Worm (Caenorhabditis elegans) whole organism, L3 larva: ENCODE results near the gene cyp-25A3.

Source experiments
- R02D3.7 ChIP-seq: fragments of 150-350 bp; optimal IDR thresholded peaks from 2 replicates; lab custom pipeline; 2014; ENCODE audit warnings: missing biosample characterization, missing genetic modification characterization
- ZK546.5 ChIP-seq: sonication (generic microtip); optimal IDR thresholded peaks from 2 replicates; lab custom pipeline; 2017; ENCODE audit warnings: missing biosample characterization, missing genetic modification characterization
- aly-2 ChIP-seq: fragments of 150-350 bp; optimal IDR thresholded peaks from 2 replicates; lab custom pipeline; 2014; ENCODE audit warnings: missing biosample characterization, missing genetic modification characterization
- ama-1 ChIP-seq: fragments of 150-350 bp; optimal IDR thresholded peaks from 2 replicates; lab custom pipeline; 2018
- ceh-16 ChIP-seq: sonication (generic microtip); optimal IDR thresholded peaks from 2 replicates; lab custom pipeline; 2017; ENCODE audit warnings: missing biosample characterization, missing genetic modification characterization
- ceh-28 ChIP-seq: fragments of 150-350 bp; optimal IDR thresholded peaks from 2 replicates; lab custom pipeline; 2014; ENCODE audit warnings: missing biosample characterization, missing genetic modification reagents, missing genetic modification characterization
- ceh-82 ChIP-seq: fragments of 150-350 bp; optimal IDR thresholded peaks from 2 replicates; lab custom pipeline; 2014; ENCODE audit warnings: missing biosample characterization, missing genetic modification characterization
- ceh-9 ChIP-seq: sonication (generic microtip); optimal IDR thresholded peaks from 2 replicates; lab custom pipeline; 2018; ENCODE audit warnings: missing biosample characterization, missing genetic modification characterization
- daf-12 ChIP-seq: fragments of 150-350 bp; optimal IDR thresholded peaks from 2 replicates; lab custom pipeline; 2014; ENCODE audit warnings: missing biosample characterization, missing genetic modification reagents, missing genetic modification characterization
- egl-27 ChIP-seq: sonication (generic microtip); optimal IDR thresholded peaks from 4 replicates; lab custom pipeline; 2017; ENCODE audit warnings: missing biosample characterization, missing genetic modification reagents, missing genetic modification characterization
- egl-5 ChIP-seq: fragments of 150-350 bp; optimal IDR thresholded peaks from 2 replicates; lab custom pipeline; 2017; ENCODE audit warnings: missing biosample characterization, missing genetic modification reagents, missing genetic modification characterization, inconsistent platforms
- elt-1 ChIP-seq: fragments of 150-350 bp; optimal IDR thresholded peaks from 2 replicates; lab custom pipeline; 2014; ENCODE audit warnings: missing biosample characterization, missing genetic modification characterization
- elt-2 ChIP-seq: sonication (generic microtip); optimal IDR thresholded peaks from 2 replicates; lab custom pipeline; 2016; ENCODE audit warnings: missing genetic modification reagents, mild to moderate bottlenecking, missing genetic modification characterization, missing compliant biosample characterization
- elt-3 ChIP-seq, 3 experiments: fragments of 150-350 bp in 1 of 3; sonication (generic microtip) in 2 of 3; optimal IDR thresholded peaks; 2 replicates in 2 of 3; 4 replicates in 1 of 3; lab custom pipeline; 2014 to 2017; ENCODE audit warnings: missing biosample characterization in 3 of 3, missing genetic modification characterization in 3 of 3
- eor-1 ChIP-seq, 2 experiments: fragments of 150-350 bp; optimal IDR thresholded peaks; 2 replicates each; lab custom pipeline; 2014 to 2018; ENCODE audit warnings: missing biosample characterization in 2 of 2, missing genetic modification characterization in 2 of 2
- fkh-10 ChIP-seq: sonication (generic microtip); optimal IDR thresholded peaks from 2 replicates; lab custom pipeline; 2017; ENCODE audit warnings: missing biosample characterization, missing genetic modification reagents, missing genetic modification characterization
- fkh-2 ChIP-seq: fragments of 150-350 bp; optimal IDR thresholded peaks from 2 replicates; lab custom pipeline; 2014; ENCODE audit warnings: missing biosample characterization, missing genetic modification reagents, missing genetic modification characterization
- fos-1 ChIP-seq: fragments of 150-350 bp; optimal IDR thresholded peaks from 2 replicates; lab custom pipeline; 2014; ENCODE audit warnings: missing biosample characterization, missing genetic modification characterization
- hmg-11 ChIP-seq: sonication (generic microtip); optimal IDR thresholded peaks from 2 replicates; lab custom pipeline; 2016; ENCODE audit warnings: missing genetic modification characterization, missing compliant biosample characterization
- jun-1 ChIP-seq: fragments of 150-350 bp; optimal IDR thresholded peaks from 2 replicates; lab custom pipeline; 2014; ENCODE audit warnings: missing biosample characterization, missing genetic modification reagents, missing genetic modification characterization
- lin-39 ChIP-seq: fragments of 150-350 bp; optimal IDR thresholded peaks from 2 replicates; lab custom pipeline; 2018; ENCODE audit warnings: missing biosample characterization, missing genetic modification reagents, missing genetic modification characterization
- lsy-12 ChIP-seq: sonication (generic microtip); optimal IDR thresholded peaks from 2 replicates; lab custom pipeline; 2016; ENCODE audit warnings: mild to moderate bottlenecking, missing genetic modification characterization, missing compliant biosample characterization
- mdl-1 ChIP-seq: fragments of 150-350 bp; optimal IDR thresholded peaks from 2 replicates; lab custom pipeline; 2014; ENCODE audit warnings: missing biosample characterization, missing genetic modification characterization
- nfya-1 ChIP-seq: sonication (generic microtip); optimal IDR thresholded peaks from 2 replicates; lab custom pipeline; 2017; ENCODE audit warnings: missing genetic modification characterization, mild to moderate bottlenecking, missing compliant biosample characterization, antibody characterized with exemption, moderate library complexity; ENCODE audit not compliant: insufficient read depth
- nhr-11 ChIP-seq: fragments of 150-350 bp; optimal IDR thresholded peaks from 2 replicates; lab custom pipeline; 2014; ENCODE audit warnings: missing biosample characterization, missing genetic modification characterization
- nhr-23 ChIP-seq: fragments of 150-350 bp; optimal IDR thresholded peaks from 2 replicates; lab custom pipeline; 2014; ENCODE audit warnings: missing biosample characterization, missing genetic modification reagents, missing genetic modification characterization
- nhr-25 ChIP-seq: sonication (generic microtip); optimal IDR thresholded peaks from 2 replicates; lab custom pipeline; 2017; ENCODE audit warnings: missing biosample characterization, missing genetic modification characterization
- nhr-28 ChIP-seq: fragments of 150-350 bp; optimal IDR thresholded peaks from 2 replicates; lab custom pipeline; 2014; ENCODE audit warnings: missing biosample characterization, missing genetic modification characterization
- nhr-43 ChIP-seq: sonication (generic microtip); optimal IDR thresholded peaks from 2 replicates; lab custom pipeline; 2016; ENCODE audit warnings: mild to moderate bottlenecking, missing genetic modification characterization, missing compliant biosample characterization; ENCODE audit not compliant: poor library complexity, severe bottlenecking
- nhr-67 ChIP-seq: fragments of 150-350 bp; optimal IDR thresholded peaks from 2 replicates; lab custom pipeline; 2014; ENCODE audit warnings: missing biosample characterization, missing genetic modification characterization
- nhr-76 ChIP-seq: fragments of 150-350 bp; sonication (generic microtip); optimal IDR thresholded peaks from 5 replicates; lab custom pipeline; 2014; ENCODE audit warnings: missing biosample characterization, missing genetic modification characterization
- nhr-77 ChIP-seq: fragments of 150-350 bp; optimal IDR thresholded peaks from 2 replicates; lab custom pipeline; 2014; ENCODE audit warnings: missing biosample characterization, missing genetic modification characterization
- pha-4 ChIP-seq: fragments of 150-350 bp; optimal IDR thresholded peaks from 2 replicates; lab custom pipeline; 2014; ENCODE audit warnings: missing biosample characterization, missing genetic modification reagents, missing genetic modification characterization
- sea-2 ChIP-seq: fragments of 150-350 bp; sonication (generic microtip); optimal IDR thresholded peaks from 4 replicates; lab custom pipeline; 2014; ENCODE audit warnings: missing biosample characterization, missing genetic modification reagents, missing genetic modification characterization
- skn-1 ChIP-seq: fragments of 150-350 bp; optimal IDR thresholded peaks from 2 replicates; lab custom pipeline; 2014; ENCODE audit warnings: missing biosample characterization, missing genetic modification characterization
- snpc-4 ChIP-seq: fragments of 150-350 bp; optimal IDR thresholded peaks from 2 replicates; lab custom pipeline; 2014; ENCODE audit warnings: missing biosample characterization, missing genetic modification characterization
- tbx-2 ChIP-seq: sonication (generic microtip); optimal IDR thresholded peaks from 2 replicates; lab custom pipeline; 2016; ENCODE audit warnings: mild to moderate bottlenecking, missing genetic modification characterization, missing compliant biosample characterization
- unc-39 ChIP-seq: sonication (generic microtip); optimal IDR thresholded peaks from 4 replicates; lab custom pipeline; 2017; ENCODE audit warnings: missing biosample characterization, missing genetic modification characterization
- unc-62 ChIP-seq: fragments of 150-350 bp; sonication (generic microtip); optimal IDR thresholded peaks from 4 replicates; lab custom pipeline; 2014; ENCODE audit warnings: missing biosample characterization, missing genetic modification reagents, missing genetic modification characterization
- zag-1 ChIP-seq: fragments of 150-350 bp; optimal IDR thresholded peaks from 2 replicates; lab custom pipeline; 2014; ENCODE audit warnings: missing biosample characterization, missing genetic modification characterization
- ztf-11 ChIP-seq: fragments of 150-350 bp; optimal IDR thresholded peaks from 2 replicates; lab custom pipeline; 2014; ENCODE audit warnings: missing biosample characterization, missing genetic modification characterization
- ztf-4 ChIP-seq: fragments of 150-350 bp; optimal IDR thresholded peaks from 2 replicates; lab custom pipeline; 2014; ENCODE audit warnings: missing biosample characterization, missing genetic modification characterization

The cyp-25A3 gene

ce11 chrIII:3869292-3869781 lies 29.8 kb upstream of the cyp-25A3 start:
- TF ChIP-seq R02D3.7 (tag; lab: Kevin White, UChicago) (peak; percentile 45), ama-1 (no peak), elt-2 (tag; lab: Kevin White, UChicago) (peak; percentile 17), nhr-23 (peak; percentile 44), sea-2 (no peak), nhr-43 (no peak), lsy-12 (tag; lab: Kevin White, UChicago) (peak; percentile 17), zag-1 (tag; lab: Kevin White, UChicago) (no peak), lin-39 (tag; lab: Kevin White, UChicago) (no peak), jun-1 (tag; lab: Kevin White, UChicago) (no peak), ceh-82 (peak; percentile 60), fkh-10 (GFP tag; lab: Kevin White, UChicago) (no peak), hmg-11 (no peak), ztf-4 (tag; lab: Kevin White, UChicago) (no peak), nhr-67 (no peak), unc-39 (tag; lab: Kevin White, UChicago) (no peak), fos-1 (tag; lab: Kevin White, UChicago) (no peak), egl-27 (tag; lab: Kevin White, UChicago) (no peak), aly-2 (peak; percentile 75), ceh-9 (tag; lab: Kevin White, UChicago) (no peak), elt-1 (tag; lab: Kevin White, UChicago) (no peak), nhr-11 (tag; lab: Kevin White, UChicago) (no peak), eor-1 (tag; optimal IDR thresholded peaks at IDR 0.05; lab: Kevin White, UChicago) (no peak), mdl-1 (tag; lab: Kevin White, UChicago) (no peak), fkh-2 (tag; lab: Kevin White, UChicago) (no peak), tbx-2 (tag; lab: Kevin White, UChicago) (no peak), unc-62 (GFP tag; lab: Kevin White, UChicago) (no peak), egl-5 (tag; lab: Kevin White, UChicago) (no peak), nhr-25 (tag; lab: Kevin White, UChicago) (peak; percentile 52), ZK546.5 (tag; lab: Kevin White, UChicago) (no peak), nhr-77 (tag; lab: Kevin White, UChicago) (peak; percentile 74), ztf-11 (no peak), snpc-4 (tag; lab: Kevin White, UChicago) (no peak), nhr-76 (tag; lab: Kevin White, UChicago) (no peak), nfya-1 (tag; lab: Kevin White, UChicago) (no peak), ceh-28 (peak; percentile 45), elt-3 (tag; optimal IDR thresholded peaks at IDR 0.05; lab: Kevin White, UChicago) (no peak)

ce11 chrIII:3867937-3868929 lies 28.7 kb upstream of the cyp-25A3 start:
- TF ChIP-seq skn-1 (no peak), egl-5 (tag; lab: Kevin White, UChicago) (no peak), snpc-4 (tag; lab: Kevin White, UChicago) (no peak), eor-1 (tag; optimal IDR thresholded peaks at IDR 0.05; lab: Kevin White, UChicago) (no peak), lsy-12 (tag; lab: Kevin White, UChicago) (no peak)
- TF ChIP-seq, all 47 proteins: peak for 0

- peak; percentile 93 for TF ChIP-seq mdl-1 (tag; lab: Kevin White, UChicago)
- TF ChIP-seq ZK546.5 (tag; lab: Kevin White, UChicago), result peak; percentile 85
- TF ChIP-seq ceh-16 (tag; lab: Kevin White, UChicago), result peak; percentile 85
- peak; percentile 98 for TF ChIP-seq daf-12 (tag; lab: Kevin White, UChicago)
- TF ChIP-seq fkh-10 (GFP tag; lab: Kevin White, UChicago), result peak; percentile 100
- peak; percentile 100 for TF ChIP-seq nhr-25 (tag; lab: Kevin White, UChicago)
- peak; percentile 76 for TF ChIP-seq nhr-67
- TF ChIP-seq pha-4 (tag; lab: Kevin White, UChicago), result peak; percentile 100
- no peak for TF ChIP-seq ceh-9 (tag; lab: Kevin White, UChicago)
- TF ChIP-seq nhr-11 (tag; lab: Kevin White, UChicago), result peak; percentile 100
- peak; percentile 98 for TF ChIP-seq ceh-28
- TF ChIP-seq snpc-4 (tag; lab: Kevin White, UChicago), result peak; percentile 98
- TF ChIP-seq nhr-43, result peak; percentile 99
- peak; percentile 94 for TF ChIP-seq ama-1
- peak in 1 of 2 experiments; percentile 21 for TF ChIP-seq eor-1 (tag; optimal IDR thresholded peaks at IDR 0.05; lab: Kevin White, UChicago)
- peak; percentile 100 for TF ChIP-seq aly-2
- TF ChIP-seq nhr-28 (tag; lab: Kevin White, UChicago), result peak; percentile 99
- TF ChIP-seq nhr-77 (tag; lab: Kevin White, UChicago), result peak; percentile 97
- peak; percentile 100 for TF ChIP-seq lin-39 (tag; lab: Kevin White, UChicago)
- TF ChIP-seq fos-1 (tag; lab: Kevin White, UChicago), result peak; percentile 100
- peak; percentile 98 for TF ChIP-seq egl-5 (tag; lab: Kevin White, UChicago)
- peak; percentile 100 for TF ChIP-seq lsy-12 (tag; lab: Kevin White, UChicago)
- TF ChIP-seq skn-1, result peak; percentile 99
- TF ChIP-seq ztf-11, result peak; percentile 80
- peak; percentile 100 for TF ChIP-seq jun-1 (tag; lab: Kevin White, UChicago)
- TF ChIP-seq elt-1 (tag; lab: Kevin White, UChicago), result peak; percentile 98
- peak; percentile 100 for TF ChIP-seq unc-62 (GFP tag; lab: Kevin White, UChicago)
- peak; percentile 98 for TF ChIP-seq ztf-4 (tag; lab: Kevin White, UChicago)
- peak; percentile 99 for TF ChIP-seq tbx-2 (tag; lab: Kevin White, UChicago)
- peak; percentile 83 to 100 (median 98) for TF ChIP-seq elt-3 (tag; optimal IDR thresholded peaks at IDR 0.05; lab: Kevin White, UChicago)
These were observed 27.9 kb upstream of the cyp-25A3 start, which contains the start of gene rpl-3 for ce11 chrIII:3867378-3867904. Gene rpl-3 (plus strand): TSS chrIII:3867854.
